Worm (Caenorhabditis elegans) whole organism, early embryonic: Measurements from ENCODE around the gene M57.2.

Experiments
- ama-1 ChIP-seq: fragments of 150-350 bp; optimal IDR thresholded peaks from 2 replicates; lab custom pipeline; 2014
- ets-7 ChIP-seq: sonication (generic microtip); optimal IDR thresholded peaks from 2 replicates; lab custom pipeline; 2016; ENCODE audit warnings: missing genotype, missing genetic modification characterization, missing compliant biosample characterization

DNA sequence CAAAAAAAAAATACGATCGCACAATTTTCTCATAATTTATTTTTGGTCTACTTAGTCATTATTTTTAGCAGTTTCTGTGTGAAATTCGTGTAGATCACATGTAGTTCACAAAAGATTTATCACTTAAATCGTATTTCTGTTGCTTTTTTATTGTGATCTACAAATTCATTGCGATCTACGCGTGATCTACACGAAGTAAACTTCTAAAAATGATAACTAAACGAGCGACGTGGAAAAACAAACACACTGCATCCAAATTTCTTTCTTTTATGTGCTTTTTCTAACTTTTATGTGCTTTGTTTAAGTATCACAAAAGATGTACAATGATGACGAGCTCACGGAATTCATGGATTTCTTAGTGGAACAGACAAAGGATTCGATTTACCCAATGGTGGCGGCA lies 12.7 kb downstream of the M57.2 start, which contains the start of gene B0212.3:
- no peak for TF ChIP-seq ama-1 (lab: Kevin White, UChicago)
- TF ChIP-seq ets-7, result no peak
